Worm (Caenorhabditis elegans): ENCODE results near the gene srd-33.

ce11 chrV:4870627-4871026 is 1.5 kb upstream of the srd-33 start:
- TF ChIP-seq eyg-1 (tag; optimal IDR thresholded peaks at IDR 0.05) (no peak), unc-3 (GFP tag; conservative IDR thresholded peaks at IDR 0.05) (no peak), unc-3 (tag; optimal IDR thresholded peaks at IDR 0.05) (no peak), pag-3 (tag; optimal IDR thresholded peaks at IDR 0.05; ENCODE audit: borderline replicate concordance) (no peak)

All from whole organism, late embryonic.